Worm (Caenorhabditis elegans) whole organism, L1 larva: Measurements from ENCODE around the gene irld-55.

Source experiments
- aha-1 ChIP-seq: fragments of 150-350 bp; optimal IDR thresholded peaks from 2 replicates; lab custom pipeline; 2014; ENCODE audit warnings: missing biosample characterization, missing genetic modification characterization
- elt-3 ChIP-seq, 6 experiments: fragments of 150-350 bp in 1 of 6; sonication (generic microtip); optimal IDR thresholded peaks; 2 replicates each; lab custom pipeline; 2017 to 2018; ENCODE audit warnings: missing biosample characterization in 6 of 6, missing genetic modification characterization in 6 of 6, inconsistent platforms in 1 of 6
- fkh-10 ChIP-seq: sonication (generic microtip); optimal IDR thresholded peaks from 2 replicates; lab custom pipeline; 2017; ENCODE audit warnings: missing biosample characterization, missing genetic modification reagents, missing genetic modification characterization
- fkh-8 ChIP-seq: sonication (generic microtip); optimal IDR thresholded peaks from 2 replicates; lab custom pipeline; 2016; ENCODE audit warnings: mild to moderate bottlenecking, missing genetic modification characterization, missing compliant biosample characterization
- lin-15B ChIP-seq: fragments of 150-350 bp; sonication (generic microtip); optimal IDR thresholded peaks from 3 replicates; lab custom pipeline; 2014; ENCODE audit warnings: missing biosample characterization, missing genetic modification characterization
- lsy-2 ChIP-seq, 2 experiments: fragments of 150-350 bp; optimal IDR thresholded peaks; 2 replicates each; lab custom pipeline; 2014; ENCODE audit warnings: missing biosample characterization in 2 of 2, missing genetic modification characterization in 2 of 2
- mdl-1 ChIP-seq, 2 experiments: fragments of 150-350 bp; optimal IDR thresholded peaks; 2 replicates each; lab custom pipeline; 2014 to 2017; ENCODE audit warnings: missing biosample characterization in 2 of 2, missing genetic modification characterization in 2 of 2, inconsistent platforms in 1 of 2
- nhr-237 ChIP-seq: fragments of 150-350 bp; optimal IDR thresholded peaks from 2 replicates; lab custom pipeline; 2014; ENCODE audit warnings: missing biosample characterization, missing genetic modification characterization
- nhr-28 ChIP-seq: fragments of 150-350 bp; optimal IDR thresholded peaks from 2 replicates; lab custom pipeline; 2014; ENCODE audit warnings: missing biosample characterization, missing genetic modification characterization
- nhr-77 ChIP-seq: fragments of 150-350 bp; optimal IDR thresholded peaks from 2 replicates; lab custom pipeline; 2014; ENCODE audit warnings: missing biosample characterization, missing genetic modification characterization
- snpc-4 ChIP-seq: fragments of 150-350 bp; optimal IDR thresholded peaks from 2 replicates; lab custom pipeline; 2014; ENCODE audit warnings: missing biosample characterization, missing genetic modification characterization
- unc-86 ChIP-seq: sonication (generic microtip); optimal IDR thresholded peaks from 2 replicates; lab custom pipeline; 2016; ENCODE audit warnings: missing genetic modification characterization, missing compliant biosample characterization
- zag-1 ChIP-seq: fragments of 150-350 bp; optimal IDR thresholded peaks from 2 replicates; lab custom pipeline; 2014; ENCODE audit warnings: missing biosample characterization, missing genetic modification characterization

DNA sequence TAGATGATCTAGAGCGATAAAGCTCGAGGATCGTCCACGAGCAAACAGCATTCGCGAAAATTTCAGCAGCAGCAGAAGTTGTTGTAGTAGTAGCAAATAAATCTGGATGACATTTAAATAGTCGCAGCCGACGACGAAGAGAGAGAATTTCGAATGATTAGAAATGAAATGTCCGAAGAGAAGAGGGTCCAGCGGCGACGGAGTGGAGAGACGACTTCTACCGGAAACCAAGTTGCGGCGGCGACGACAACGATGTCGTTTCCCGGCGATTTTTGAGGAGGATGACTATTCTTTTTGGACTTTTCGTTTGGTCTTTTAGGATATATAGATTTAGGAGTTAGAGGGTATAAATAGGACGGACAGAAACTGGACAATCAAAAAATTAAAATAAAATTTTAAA is 46.4 kb downstream of the irld-55 start:
- TF ChIP-seq mdl-1 (tag; optimal IDR thresholded peaks at IDR 0.05; lab: Kevin White, UChicago) (no peak), nhr-237 (no peak), elt-3 (tag; optimal IDR thresholded peaks at IDR 0.05; lab: Kevin White, UChicago) (no peak), snpc-4 (tag; lab: Kevin White, UChicago) (no peak), nhr-28 (no peak), nhr-77 (tag; lab: Kevin White, UChicago) (no peak), fkh-10 (GFP tag; lab: Kevin White, UChicago) (no peak), lin-15B (tag; lab: Kevin White, UChicago) (no peak), unc-86 (tag; lab: Kevin White, UChicago) (no peak), aha-1 (tag; lab: Kevin White, UChicago) (no peak), lsy-2 (tag; optimal IDR thresholded peaks at IDR 0.05; lab: Kevin White, UChicago) (no peak), fkh-8 (no peak), zag-1 (no peak)
